Worm (Caenorhabditis elegans): ENCODE measurements around the gene fbxa-25.

The fbxa-25 gene

DNA sequence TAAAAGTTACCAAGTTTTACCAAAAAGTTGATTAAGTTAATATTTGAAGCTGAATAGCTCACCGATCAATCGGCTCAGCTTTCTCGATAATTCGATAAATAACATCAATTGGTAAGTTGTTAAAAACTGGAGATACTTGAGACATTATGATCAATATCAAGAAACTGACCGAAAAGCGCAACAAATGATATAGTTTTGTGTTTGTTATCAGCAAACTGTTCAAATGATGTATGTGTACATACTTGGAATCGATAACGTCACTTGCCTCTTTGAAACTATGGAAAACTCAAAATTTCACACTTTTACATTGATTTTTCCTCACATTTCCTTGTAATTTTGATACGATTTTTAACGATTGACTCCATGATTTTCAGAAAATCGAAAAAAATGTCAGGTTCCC lies 34.2 kb downstream of the fbxa-25 start, which contains the start of the genes fbxa-80 and fbxa-19:
fbxa-80 (minus strand) TSS at position 173 of the 400 bp plus-strand sequence.
fbxa-19 (plus strand) TSS at position 364 of the 400 bp plus-strand sequence.
- TF ChIP-seq cey-2 (tag; optimal IDR thresholded peaks at IDR 0.05; ENCODE audit: borderline replicate concordance, insufficient read depth) (no peak), pha-4 (GFP tag; IDR thresholded peaks at IDR 0.05) (no peak), pha-4 (tag; optimal IDR thresholded peaks at IDR 0.05) (no peak), daf-16 (GFP tag; optimal IDR thresholded peaks at IDR 0.05) (no peak), daf-16 (tag; optimal IDR thresholded peaks at IDR 0.05) (peak; percentile 56), F10B5.3 (tag; optimal IDR thresholded peaks at IDR 0.05) (no peak), mxl-2 (GFP tag; conservative IDR thresholded peaks at IDR 0.05) (no peak), ceh-44 (GFP tag; IDR thresholded peaks at IDR 0.05) (no peak), unc-62 (GFP tag; optimal IDR thresholded peaks at IDR 0.05 in 1 of 2) (no peak), unc-62 (tag; optimal IDR thresholded peaks at IDR 0.05) (no peak), pqm-1 (tag; optimal IDR thresholded peaks at IDR 0.05) (peak; percentile 80), dmd-9 (GFP tag; IDR thresholded peaks at IDR 0.05) (no peak), jun-1 (tag; optimal IDR thresholded peaks at IDR 0.05) (no peak), hlh-30 (tag; optimal IDR thresholded peaks at IDR 0.05; ENCODE audit: insufficient read depth) (no peak), lin-38 (GFP tag; IDR thresholded peaks at IDR 0.05) (no peak), hlh-11 (tag; optimal IDR thresholded peaks at IDR 0.05) (peak; percentile 20), snpc-4 (tag; optimal IDR thresholded peaks at IDR 0.05) (no peak), dmd-6 (GFP tag; IDR thresholded peaks at IDR 0.05) (peak; percentile 46), nhr-41 (GFP tag; IDR thresholded peaks at IDR 0.05) (no peak), mdl-1 (tag; optimal IDR thresholded peaks at IDR 0.05) (no peak), ceh-62 (tag; optimal IDR thresholded peaks at IDR 0.05) (no peak), zag-1 (tag; optimal IDR thresholded peaks at IDR 0.05) (no peak), Y75B8A.6 (GFP tag; IDR thresholded peaks at IDR 0.05) (no peak), madf-5 (GFP tag; IDR thresholded peaks at IDR 0.05) (no peak), dmd-8 (GFP tag; IDR thresholded peaks at IDR 0.05) (no peak), dpl-1 (GFP tag; optimal IDR thresholded peaks at IDR 0.05) (no peak), tra-1 (GFP tag; IDR thresholded peaks at IDR 0.05) (no peak), zip-11 (GFP tag; IDR thresholded peaks at IDR 0.05) (no peak), skn-1 (tag; optimal IDR thresholded peaks at IDR 0.05) (no peak), R02D3.7 (tag; optimal IDR thresholded peaks at IDR 0.05) (no peak), nhr-28 (tag; optimal IDR thresholded peaks at IDR 0.05) (peak; percentile 77), lsy-2 (tag; optimal IDR thresholded peaks at IDR 0.05) (no peak), aly-2 (tag; optimal IDR thresholded peaks at IDR 0.05) (no peak)

DNA sequence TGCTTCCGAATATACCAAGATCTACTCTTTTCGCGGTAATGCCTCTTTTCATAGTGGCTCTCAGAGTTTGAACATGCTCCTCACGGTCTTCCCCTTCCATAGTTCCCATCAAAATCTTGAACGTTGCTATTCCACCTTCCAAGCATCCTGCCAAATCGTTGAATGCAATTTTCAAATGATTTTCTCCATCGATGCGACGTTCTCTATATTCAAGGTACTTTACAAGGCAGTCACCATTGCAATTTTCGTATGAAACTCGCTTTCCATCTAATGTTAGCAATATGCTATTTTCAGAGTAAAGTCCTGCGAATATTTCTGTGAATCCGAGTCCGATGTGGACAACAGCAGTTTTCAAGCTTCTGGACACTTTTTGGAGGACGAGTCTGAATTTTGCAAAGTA lies 35.0 kb downstream of the fbxa-25 start:
- TF ChIP-seq unc-62 (GFP tag; optimal IDR thresholded peaks at IDR 0.05 in 1 of 2) (peak in 1 of 2 experiments; percentile 95), unc-62 (tag; optimal IDR thresholded peaks at IDR 0.05) (no peak), nhr-10 (tag; optimal IDR thresholded peaks at IDR 0.05) (no peak)

DNA sequence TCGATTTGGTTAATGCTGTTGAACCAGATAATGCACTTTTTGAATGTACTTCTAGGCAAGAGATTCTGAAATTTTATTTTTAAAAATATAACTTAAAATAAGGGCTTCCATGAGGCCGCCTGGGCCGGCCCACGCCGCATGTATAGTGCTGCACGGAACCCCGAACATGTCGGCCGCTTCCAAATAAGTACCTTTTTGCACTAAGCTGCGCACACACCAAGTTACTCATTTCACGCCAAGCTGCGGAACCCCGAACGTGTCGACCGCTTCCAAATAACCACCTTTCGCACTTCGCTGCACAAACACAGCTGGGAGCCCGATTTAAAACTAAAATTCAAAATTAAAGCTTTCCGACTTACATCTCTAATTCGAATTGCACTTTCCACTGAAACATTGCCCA lies 37.9 kb downstream of the fbxa-25 start:
- TF ChIP-seq ceh-28 (tag; optimal IDR thresholded peaks at IDR 0.05) (no peak), spr-3 (GFP tag; optimal IDR thresholded peaks at IDR 0.05) (no peak), F10B5.3 (tag; optimal IDR thresholded peaks at IDR 0.05) (no peak), ZK546.5 (tag; optimal IDR thresholded peaks at IDR 0.05) (no peak), dpl-1 (GFP tag; optimal IDR thresholded peaks at IDR 0.05) (no peak), F26F4.8 (GFP tag; conservative IDR thresholded peaks at IDR 0.05) (no peak), nhr-41 (GFP tag; IDR thresholded peaks at IDR 0.05) (no peak), mxl-2 (GFP tag; conservative IDR thresholded peaks at IDR 0.05) (no peak), cey-2 (tag; optimal IDR thresholded peaks at IDR 0.05; ENCODE audit: borderline replicate concordance, insufficient read depth) (no peak), lim-7 (GFP tag; IDR thresholded peaks at IDR 0.05) (no peak), mep-1 (tag; optimal IDR thresholded peaks at IDR 0.05) (no peak), D1046.2 (GFP tag; IDR thresholded peaks at IDR 0.05) (no peak), Y75B8A.6 (GFP tag; IDR thresholded peaks at IDR 0.05) (no peak), Y5F2A.4 (GFP tag; optimal IDR thresholded peaks at IDR 0.05) (no peak), T26A8.4 (GFP tag; IDR thresholded peaks at IDR 0.05) (no peak)
